Fruit fly (Drosophila melanogaster) whole organism, embryonic: Measurements from ENCODE around the gene CG34176.

Experiments used
- ATbp ChIP-seq: fragments of 200-800 bp; sonication (Bioruptor generic); optimal IDR thresholded peaks from 2 replicates; lab custom pipeline; 2017; ENCODE audit warnings: missing biosample characterization, mild to moderate bottlenecking, missing genetic modification characterization, missing genetic modification reagents
- BEAF-32 ChIP-seq: fragments of 200-800 bp; sonication (Bioruptor generic); optimal IDR thresholded peaks from 3 replicates; lab custom pipeline; 2017; ENCODE audit warnings: missing biosample characterization, missing genetic modification characterization, mild to moderate bottlenecking, moderate library complexity, missing genetic modification reagents
- CG10147 ChIP-seq: fragments of 200-800 bp; sonication (Bioruptor generic); optimal IDR thresholded peaks from 2 replicates; lab custom pipeline; 2019; ENCODE audit warnings: missing biosample characterization, mild to moderate bottlenecking, missing genetic modification characterization, moderate library complexity
- CG10274 ChIP-seq: fragments of 200-800 bp; sonication (Bioruptor generic); optimal IDR thresholded peaks from 3 replicates; lab custom pipeline; 2017; ENCODE audit warnings: missing biosample characterization, mild to moderate bottlenecking, missing genetic modification characterization
- CG11456 ChIP-seq: fragments of 200-800 bp; sonication (Bioruptor generic); IDR thresholded peaks from 3 replicates; pipeline ENCODE4 v1.3.6; 2022; ENCODE audit warnings: missing biosample characterization, missing genetic modification characterization
- CG14014 ChIP-seq: fragments of 200-800 bp; sonication (Bioruptor generic); IDR thresholded peaks from 2 replicates; pipeline ENCODE4 v1.3.6; 2022; ENCODE audit warnings: missing biosample characterization, missing genetic modification characterization
- CG1529 ChIP-seq: fragments of 200-800 bp; sonication (Bioruptor generic); optimal IDR thresholded peaks from 3 replicates; lab custom pipeline; 2018; ENCODE audit warnings: missing biosample characterization, missing genetic modification characterization
- CG15479 ChIP-seq: fragments of 200-800 bp; sonication (Bioruptor generic); optimal IDR thresholded peaks from 3 replicates; lab custom pipeline; 2019; ENCODE audit warnings: missing biosample characterization, mild to moderate bottlenecking, missing genetic modification characterization, moderate library complexity
- CG15601 ChIP-seq: fragments of 200-800 bp; sonication (Bioruptor generic); optimal IDR thresholded peaks from 3 replicates; lab custom pipeline; 2019; ENCODE audit warnings: missing biosample characterization, mild to moderate bottlenecking, missing genetic modification characterization, moderate library complexity
- CG17802 ChIP-seq: fragments of 200-800 bp; sonication (Bioruptor generic); optimal IDR thresholded peaks from 2 replicates; lab custom pipeline; 2018; ENCODE audit warnings: missing biosample characterization, mild to moderate bottlenecking, missing genetic modification characterization, moderate library complexity
- CG18262 ChIP-seq: fragments of 200-800 bp; optimal IDR thresholded peaks from 3 replicates; lab custom pipeline; 2019; ENCODE audit warnings: missing biosample characterization, mild to moderate bottlenecking, missing genetic modification characterization, moderate library complexity
- CG2199 ChIP-seq: fragments of 200-800 bp; sonication (Bioruptor generic); IDR thresholded peaks from 3 replicates; pipeline ENCODE4 v1.3.6; 2022; ENCODE audit warnings: missing biosample characterization, missing genetic modification characterization
- CG2875 ChIP-seq: fragments of 200-800 bp; sonication (Bioruptor generic); optimal IDR thresholded peaks from 2 replicates; lab custom pipeline; 2017; ENCODE audit warnings: missing biosample characterization, mild to moderate bottlenecking, missing genetic modification characterization, missing genetic modification reagents
- CG3407 ChIP-seq: fragments of 200-800 bp; sonication (Bioruptor generic); optimal IDR thresholded peaks from 2 replicates; lab custom pipeline; 2018; ENCODE audit warnings: missing biosample characterization, mild to moderate bottlenecking, missing genetic modification characterization
- CG3847 ChIP-seq: fragments of 200-800 bp; sonication (Bioruptor generic); IDR thresholded peaks from 2 replicates; pipeline ENCODE4 v1.3.6; 2022; ENCODE audit warnings: missing biosample characterization, missing genetic modification characterization
- CG4617 ChIP-seq: fragments of 200-800 bp; sonication (Bioruptor generic); optimal IDR thresholded peaks from 3 replicates; lab custom pipeline; 2016; ENCODE audit warnings: missing biosample characterization, missing genetic modification characterization, borderline replicate concordance
- CG4707 ChIP-seq: fragments of 200-800 bp; sonication (Bioruptor generic); optimal IDR thresholded peaks from 2 replicates; lab custom pipeline; 2018; ENCODE audit warnings: missing biosample characterization, mild to moderate bottlenecking, missing genetic modification characterization, moderate library complexity
- CG7372 ChIP-seq: fragments of 200-800 bp; sonication (Bioruptor generic); IDR thresholded peaks from 2 replicates; pipeline ENCODE4 v1.3.6; 2022; ENCODE audit warnings: missing biosample characterization, missing genetic modification characterization
- CG7963 ChIP-seq: fragments of 200-800 bp; sonication (Bioruptor generic); IDR thresholded peaks from 3 replicates; pipeline ENCODE4 v1.3.6; 2022; ENCODE audit warnings: missing biosample characterization, missing genetic modification characterization; ENCODE audit not compliant: partially characterized antibody
- CG8924 ChIP-seq: fragments of 200-800 bp; optimal IDR thresholded peaks from 3 replicates; lab custom pipeline; 2019; ENCODE audit warnings: missing biosample characterization, mild to moderate bottlenecking, missing genetic modification characterization, moderate library complexity
- CG9215 ChIP-seq: fragments of 200-800 bp; sonication (Bioruptor generic); IDR thresholded peaks from 2 replicates; pipeline ENCODE4 v1.3.6; 2022; ENCODE audit warnings: missing biosample characterization, missing genetic modification characterization
- CTCF ChIP-seq: fragments of 200-800 bp; sonication (Bioruptor generic); optimal IDR thresholded peaks from 2 replicates; lab custom pipeline; 2017; ENCODE audit warnings: missing biosample characterization, mild to moderate bottlenecking, missing genetic modification characterization, moderate library complexity
- CrebB ChIP-seq: fragments of 200-800 bp; sonication (Bioruptor generic); optimal IDR thresholded peaks from 3 replicates; lab custom pipeline; 2018; ENCODE audit warnings: missing biosample characterization, mild to moderate bottlenecking, missing genetic modification characterization
- Dfd ChIP-seq, 2 experiments: fragments of >200 bp; optimal IDR thresholded peaks; 2 replicates each; lab custom pipeline; 2017; ENCODE audit warnings: missing biosample characterization in 2 of 2, missing genetic modification characterization in 2 of 2
- Dref ChIP-seq: fragments of 200-800 bp; sonication (Bioruptor generic); IDR thresholded peaks from 2 replicates; pipeline ENCODE4 v1.3.6; 2022; ENCODE audit warnings: missing biosample characterization, missing genetic modification characterization
- Ets65A ChIP-seq: fragments of 200-800 bp; sonication (Bioruptor generic); peaks from one replicate; lab custom pipeline; 2016; ENCODE audit warnings: missing biosample characterization, missing genetic modification characterization
- Hand ChIP-seq: fragments of 200-800 bp; sonication (Bioruptor generic); optimal IDR thresholded peaks from 2 replicates; lab custom pipeline; 2017; ENCODE audit warnings: mild to moderate bottlenecking, missing biosample characterization, missing genetic modification reagents, missing genetic modification characterization
- Hr3 ChIP-seq: fragments of 200-800 bp; sonication (Bioruptor generic); optimal IDR thresholded peaks from 3 replicates; lab custom pipeline; 2016; ENCODE audit warnings: missing biosample characterization, missing genetic modification characterization
- Mad ChIP-seq: fragments of 200-800 bp; sonication (Bioruptor generic); optimal IDR thresholded peaks from 2 replicates; lab custom pipeline; 2016; ENCODE audit warnings: missing biosample characterization, missing genetic modification characterization
- Mes4 ChIP-seq: fragments of 200-800 bp; sonication (Bioruptor generic); optimal IDR thresholded peaks from 2 replicates; lab custom pipeline; 2016; ENCODE audit warnings: missing biosample characterization, missing genetic modification characterization
- NC2β ChIP-seq: fragments of 200-800 bp; sonication (Bioruptor generic); optimal IDR thresholded peaks from 2 replicates; lab custom pipeline; 2016; ENCODE audit warnings: missing biosample characterization, missing genetic modification characterization
- NK7.1 ChIP-seq: fragments of 200-800 bp; sonication (Bioruptor generic); optimal IDR thresholded peaks from 3 replicates; lab custom pipeline; 2016; ENCODE audit warnings: missing biosample characterization, missing genetic modification characterization
- Nf-YB ChIP-seq: fragments of 200-800 bp; sonication (Bioruptor generic); optimal IDR thresholded peaks from 3 replicates; lab custom pipeline; 2019; ENCODE audit warnings: missing biosample characterization, mild to moderate bottlenecking, missing genetic modification characterization, moderate library complexity
- Ptx1 ChIP-seq: fragments of 200-800 bp; sonication (Bioruptor generic); IDR thresholded peaks from 2 replicates; pipeline ENCODE4 v1.3.6; 2022; ENCODE audit warnings: missing biosample characterization, missing genetic modification characterization
- Sin3A ChIP-seq: fragments of >200 bp; optimal IDR thresholded peaks from 2 replicates; lab custom pipeline; 2018
- Sox102F ChIP-seq: fragments of 200-800 bp; sonication (Bioruptor generic); optimal IDR thresholded peaks from 2 replicates; lab custom pipeline; 2018; ENCODE audit warnings: missing biosample characterization, mild to moderate bottlenecking, missing genetic modification characterization, moderate library complexity
- ac ChIP-seq: fragments of 200-800 bp; sonication (Bioruptor generic); optimal IDR thresholded peaks from 3 replicates; lab custom pipeline; 2017; ENCODE audit warnings: missing biosample characterization, mild to moderate bottlenecking, missing genetic modification characterization
- danr ChIP-seq: fragments of 200-800 bp; sonication (Bioruptor generic); IDR thresholded peaks from 2 replicates; pipeline ENCODE4 v1.3.6; 2022; ENCODE audit warnings: missing biosample characterization, missing genetic modification characterization
- dpn ChIP-seq, 2 experiments: fragments of 200-800 bp; sonication (Bioruptor generic); optimal IDR thresholded peaks; 3 replicates each; lab custom pipeline; 2016; ENCODE audit warnings: missing biosample characterization in 2 of 2, missing genetic modification characterization in 2 of 2
- emc ChIP-seq: fragments of 200-800 bp; sonication (Bioruptor generic); optimal IDR thresholded peaks from 2 replicates; lab custom pipeline; 2016; ENCODE audit warnings: missing biosample characterization, missing genetic modification characterization
- esg ChIP-seq: fragments of 200-800 bp; sonication (Bioruptor generic); conservative IDR thresholded peaks from 2 replicates; pipeline ENCODE4 v1.3.6; 2022; ENCODE audit warnings: missing biosample characterization, missing genetic modification characterization
- fru ChIP-seq: fragments of >200 bp; optimal IDR thresholded peaks from 2 replicates; lab custom pipeline; 2017
- hth ChIP-seq: fragments of >200 bp; optimal IDR thresholded peaks from 2 replicates; lab custom pipeline; 2017; ENCODE audit warnings: inconsistent platforms
- insv ChIP-seq, 2 experiments: fragments of 200-800 bp; sonication (Bioruptor generic); optimal IDR thresholded peaks; 3 replicates each; lab custom pipeline; 2016 to 2018; ENCODE audit warnings: missing biosample characterization in 2 of 2, missing genetic modification characterization in 2 of 2
- ken ChIP-seq: fragments of 200-800 bp; sonication (Bioruptor generic); IDR thresholded peaks from 3 replicates; pipeline ENCODE4 v1.3.6; 2022; ENCODE audit warnings: missing biosample characterization, missing genetic modification characterization
- mam ChIP-seq: fragments of 200-800 bp; sonication (Bioruptor generic); optimal IDR thresholded peaks from 3 replicates; lab custom pipeline; 2016; ENCODE audit warnings: missing biosample characterization, missing genetic modification characterization
- mld ChIP-seq: fragments of 200-800 bp; sonication (Bioruptor generic); IDR thresholded peaks from 3 replicates; pipeline ENCODE4 v1.3.6; 2022; ENCODE audit warnings: missing biosample characterization, missing genetic modification characterization; ENCODE audit not compliant: partially characterized antibody
- oc ChIP-seq: fragments of 200-800 bp; sonication (Bioruptor generic); optimal IDR thresholded peaks from 2 replicates; lab custom pipeline; 2018; ENCODE audit warnings: missing biosample characterization, mild to moderate bottlenecking, missing genetic modification characterization, moderate library complexity
- pnt ChIP-seq: fragments of 200-800 bp; sonication (Bioruptor generic); optimal IDR thresholded peaks from 3 replicates; lab custom pipeline; 2016; ENCODE audit warnings: missing biosample characterization, missing genetic modification characterization
- ssp ChIP-seq: fragments of 200-800 bp; sonication (Bioruptor generic); IDR thresholded peaks from 2 replicates; pipeline ENCODE4 v1.3.6; 2022; ENCODE audit warnings: missing biosample characterization, missing genetic modification characterization
- stwl ChIP-seq: fragments of 200-800 bp; sonication (Bioruptor generic); optimal IDR thresholded peaks from 3 replicates; lab custom pipeline; 2018; ENCODE audit warnings: missing biosample characterization, mild to moderate bottlenecking, missing genetic modification characterization, moderate library complexity

The CG34176 gene

dm6 chr2L:4053421-4054091 is 49.7 kb downstream of the CG34176 start (continued):
- peak; percentile 63 for TF ChIP-seq CrebB (tag; lab: Kevin White, UChicago)
- TF ChIP-seq CG2199 = no peak
- TF ChIP-seq BEAF-32 (GFP tag; lab: Kevin White, UChicago) = no peak
- TF ChIP-seq emc (GFP tag; lab: Kevin White, UChicago) = no peak
- TF ChIP-seq dpn (GFP tag; optimal IDR thresholded peaks at IDR 0.05; lab: Kevin White, UChicago) = peak in 1 of 2 experiments; percentile 62
- TF ChIP-seq CG14014 (GFP tag; lab: Robert Waterston, UW) = peak; percentile 30; the same call in 1 of the 2 replicates
- no peak for TF ChIP-seq Dref (GFP tag; lab: Robert Waterston, UW)
- TF ChIP-seq CG1529 (GFP tag; lab: Kevin White, UChicago) = peak; percentile 87
- peak; percentile 2 for TF ChIP-seq Mad (GFP tag; lab: Kevin White, UChicago)
- peak; percentile 90 for TF ChIP-seq CG8924 (tag; lab: Kevin White, UChicago)
- no peak for TF ChIP-seq CTCF
- no peak for TF ChIP-seq CG15479 (GFP tag; lab: Kevin White, UChicago)
- TF ChIP-seq NC2β (GFP tag; lab: Kevin White, UChicago) = peak; percentile 6
- no peak for TF ChIP-seq CG10147 (GFP tag; lab: Kevin White, UChicago)
- TF ChIP-seq Hr3 (GFP tag; lab: Kevin White, UChicago) = peak; percentile 82
- no peak for TF ChIP-seq stwl (tag; lab: Kevin White, UChicago)
- TF ChIP-seq Sin3A = no peak
- TF ChIP-seq Ptx1 (GFP tag; lab: Robert Waterston, UW) = peak; percentile 78
- TF ChIP-seq CG17802 = no peak
- no peak for TF ChIP-seq pnt
- TF ChIP-seq hth (lab: Kevin White, UChicago) = no peak
- TF ChIP-seq oc (tag; lab: Kevin White, UChicago) = peak; percentile 84
- peak; percentile 65 for TF ChIP-seq esg (GFP tag; lab: Robert Waterston, UW)
- TF ChIP-seq CG7372 (GFP tag; lab: Robert Waterston, UW) = peak; percentile 51; the same call in 1 of the 2 replicates
- TF ChIP-seq ac (GFP tag; lab: Kevin White, UChicago) = peak; percentile 17
- TF ChIP-seq CG15601 (tag; lab: Kevin White, UChicago) = peak; percentile 87
- no peak for TF ChIP-seq ken (GFP tag; lab: Robert Waterston, UW)
- TF ChIP-seq CG11456 (GFP tag; lab: Robert Waterston, UW) = no peak
- no peak for TF ChIP-seq Ets65A
- TF ChIP-seq mld (GFP tag; lab: Robert Waterston, UW) = no peak
- TF ChIP-seq fru = no peak
- TF ChIP-seq Mes4 (GFP tag; lab: Kevin White, UChicago) = no peak
- TF ChIP-seq Nf-YB (GFP tag; lab: Kevin White, UChicago) = peak; percentile 56
- peak; percentile 89 for TF ChIP-seq CG18262 (tag; lab: Kevin White, UChicago)
- TF ChIP-seq CG3407 (GFP tag; lab: Kevin White, UChicago) = peak; percentile 68
- TF ChIP-seq insv (GFP tag; optimal IDR thresholded peaks at IDR 0.05; lab: Kevin White, UChicago) = no peak
- TF ChIP-seq CG4617 = peak; percentile 14
- peak; percentile 91 for TF ChIP-seq Sox102F (GFP tag; lab: Kevin White, UChicago)
- TF ChIP-seq ssp (GFP tag; lab: Robert Waterston, UW) = peak; percentile 59
- TF ChIP-seq CG4707 (GFP tag; lab: Kevin White, UChicago) = peak; percentile 60
- peak; percentile 49 for TF ChIP-seq CG9215 (GFP tag; lab: Robert Waterston, UW)
- peak; percentile 53 for TF ChIP-seq danr (GFP tag; lab: Robert Waterston, UW)
- TF ChIP-seq CG7963 (GFP tag; lab: Robert Waterston, UW) = no peak
- peak; percentile 30 for TF ChIP-seq Hand (GFP tag; lab: Kevin White, UChicago)
- peak; percentile 81 for TF ChIP-seq ATbp (GFP tag; lab: Kevin White, UChicago)
- no peak for TF ChIP-seq Dfd (GFP tag; optimal IDR thresholded peaks at IDR 0.05; lab: Kevin White, UChicago)
- no peak for TF ChIP-seq CG10274 (GFP tag; lab: Kevin White, UChicago)
- TF ChIP-seq CG3847 (GFP tag; lab: Robert Waterston, UW) = no peak; the same call in 1 of the 2 replicates
- no peak for TF ChIP-seq mam (GFP tag; lab: Kevin White, UChicago)
- no peak for TF ChIP-seq NK7.1
- TF ChIP-seq CG2875 (GFP tag; lab: Kevin White, UChicago) = peak; percentile 67
